Worm (Caenorhabditis elegans): ENCODE measurements around the gene nhr-91.

ce11 chrX:15277714-15278187 is 31.4 kb upstream of the nhr-91 start, which contains the start of gene kin-20:
- TF ChIP-seq scrt-1 (GFP tag; IDR thresholded peaks at IDR 0.05): no peak
- no peak for TF ChIP-seq hmbx-1 (tag; optimal IDR thresholded peaks at IDR 0.05)
- TF ChIP-seq ama-1 (optimal IDR thresholded peaks at IDR 0.05): no peak

All from whole organism, early embryonic.